Fruit fly (Drosophila melanogaster) ovary, adult (tissue): Measurements from ENCODE around the gene CHES-1-like.

Experiments
- CG17801 ChIP-seq: fragments of 200-800 bp; optimal IDR thresholded peaks from 2 replicates; lab custom pipeline; 2019; ENCODE audit warnings: missing biosample characterization, mild to moderate bottlenecking, missing genetic modification characterization, moderate library complexity; ENCODE audit not compliant: partially characterized antibody

CHES-1-like gene

dm6 chrX:7676873-7677272 is 32.3 kb downstream of the CHES-1-like start:
- no peak for TF ChIP-seq CG17801

DNA sequence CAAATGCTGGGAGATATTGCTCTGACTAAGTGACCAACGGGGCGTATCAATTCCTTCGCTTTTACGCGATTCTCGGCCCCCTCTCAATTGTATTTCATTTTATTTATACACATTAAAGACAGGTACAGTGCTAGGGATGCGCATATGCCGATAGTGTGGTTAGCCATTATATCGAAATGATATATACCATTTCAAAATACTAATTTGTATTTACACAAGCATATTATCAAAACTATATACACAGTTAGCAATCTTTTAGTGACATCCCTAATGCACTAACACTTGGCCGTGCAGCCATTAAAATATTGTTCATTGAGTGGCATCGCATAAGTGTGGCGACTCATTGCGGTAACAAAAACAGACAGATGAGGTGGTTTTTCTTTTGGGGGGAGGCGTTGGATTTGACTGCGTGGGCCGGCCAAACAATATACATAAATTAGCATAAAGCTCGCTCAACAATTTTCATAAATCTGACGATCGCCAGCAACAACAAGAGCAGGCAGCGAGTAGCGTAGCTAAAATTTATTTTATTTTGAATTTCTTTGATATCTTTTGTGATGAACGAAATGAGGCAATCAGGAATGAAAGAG is 42.5 kb downstream of the CHES-1-like start:
- TF ChIP-seq CG17801, result no peak

DNA sequence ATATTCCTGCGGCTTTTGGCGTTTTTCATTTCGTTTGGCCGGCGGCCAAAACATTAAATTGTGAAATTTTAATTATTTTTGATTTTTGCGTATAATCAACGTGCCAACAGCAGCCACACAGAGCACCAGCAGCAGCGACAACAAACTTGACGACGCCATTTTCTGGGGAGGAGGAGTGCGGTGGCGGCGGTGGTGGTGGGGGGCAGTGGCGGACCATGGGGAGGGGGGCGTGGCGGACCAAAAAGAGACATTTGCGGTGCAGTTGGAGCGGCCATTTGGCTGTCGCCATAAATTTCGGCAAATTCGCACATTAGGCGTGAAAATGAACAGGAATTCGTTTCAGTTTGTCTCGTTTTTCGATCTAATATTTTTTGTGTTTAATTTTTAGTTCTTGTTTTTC is 45.3 kb downstream of the CHES-1-like start:
- TF ChIP-seq CG17801, result no peak

dm6 chrX:7662425-7662824 is 46.8 kb downstream of the CHES-1-like start:
- no peak for TF ChIP-seq CG17801

DNA sequence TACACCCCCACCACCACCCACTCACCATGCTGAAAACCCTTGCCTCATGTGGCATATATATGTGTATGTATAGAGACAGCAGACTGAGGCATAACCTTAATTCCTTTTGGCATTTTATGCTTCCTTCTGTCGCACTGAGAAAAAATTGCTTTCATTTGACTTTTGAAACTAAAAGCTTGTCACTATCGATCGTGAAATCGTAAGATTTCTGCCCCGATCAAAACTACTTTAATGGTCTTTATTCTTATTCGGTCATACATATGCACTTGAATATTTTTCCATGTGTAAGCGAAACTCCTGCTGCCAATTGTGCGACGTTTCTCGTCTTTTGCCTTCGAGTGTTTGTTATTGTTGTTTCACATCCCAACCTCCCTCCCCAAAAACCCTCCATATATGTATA is 51.8 kb downstream of the CHES-1-like start:
- TF ChIP-seq CG17801, result no peak

dm6 chrX:7651657-7652056 is 57.5 kb downstream of the CHES-1-like start:
- TF ChIP-seq CG17801, result peak; percentile 25

DNA sequence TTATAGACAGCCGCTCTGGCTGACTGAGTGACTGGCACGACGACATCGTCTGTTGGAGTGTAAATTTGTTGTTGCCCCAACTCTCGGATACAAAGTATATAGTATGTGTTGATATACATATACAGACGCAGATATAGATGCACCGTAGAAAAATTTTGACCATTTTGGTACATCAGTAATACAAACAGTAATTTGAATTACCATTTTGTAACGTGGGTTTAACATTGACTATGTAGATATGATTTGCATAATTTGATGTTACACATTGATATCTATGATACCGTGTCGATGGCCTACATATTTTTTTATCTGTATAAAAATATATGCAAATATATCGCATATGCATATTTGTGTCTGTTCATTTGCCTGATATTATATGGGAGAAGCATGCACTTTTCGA is 72.1 kb downstream of the CHES-1-like start:
- no peak for TF ChIP-seq CG17801

DNA sequence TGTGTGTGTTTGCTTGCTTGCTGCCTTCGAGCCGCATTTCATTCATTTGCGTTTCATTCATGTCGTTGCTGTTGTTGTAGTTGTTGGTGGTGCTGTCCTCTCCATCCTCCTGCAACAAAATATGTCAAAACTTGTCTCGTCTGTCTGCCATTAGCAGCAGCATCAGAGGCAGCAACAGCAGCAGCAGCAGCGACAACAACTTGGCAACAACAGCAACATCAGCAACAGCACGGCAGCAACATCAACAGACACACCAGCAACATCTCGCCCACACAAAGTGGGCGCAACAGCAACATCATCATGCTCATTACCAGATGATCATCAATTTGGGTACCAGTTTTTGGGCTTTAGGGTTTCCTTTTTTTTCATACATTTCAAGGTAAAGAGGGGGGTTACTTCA is 76.1 kb downstream of the CHES-1-like start:
- no peak for TF ChIP-seq CG17801
